Worm (Caenorhabditis elegans): Measurements from ENCODE around the gene Y11D7A.7.

The Y11D7A.7 gene

DNA sequence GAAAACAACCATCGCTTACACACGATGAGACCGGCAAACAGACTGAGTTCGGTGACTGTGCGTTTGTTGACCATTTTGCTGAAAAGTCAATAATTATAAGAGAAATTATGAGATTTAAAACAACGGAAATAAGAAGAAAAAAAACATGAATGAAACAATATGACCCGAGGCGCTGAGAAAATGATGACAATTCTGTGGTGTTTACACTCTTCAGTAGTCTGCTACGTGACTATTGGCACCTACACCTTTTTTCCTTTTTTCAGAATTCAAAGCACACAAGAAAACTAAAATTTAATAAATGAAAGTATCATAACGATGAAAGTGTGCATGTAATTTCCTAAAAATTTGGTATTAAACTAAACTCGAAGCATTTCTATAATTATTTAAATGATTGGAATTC is 10.4 kb downstream of the Y11D7A.7 start, which contains the start of gene Y11D7A.10:
Y11D7A.10 (minus strand) TSS at position 82 of the 400 bp plus-strand sequence.
- TF ChIP-seq skn-1 (tag; optimal IDR thresholded peaks at IDR 0.05) (peak; percentile 87), nhr-25 (tag; optimal IDR thresholded peaks at IDR 0.05) (no peak)

DNA sequence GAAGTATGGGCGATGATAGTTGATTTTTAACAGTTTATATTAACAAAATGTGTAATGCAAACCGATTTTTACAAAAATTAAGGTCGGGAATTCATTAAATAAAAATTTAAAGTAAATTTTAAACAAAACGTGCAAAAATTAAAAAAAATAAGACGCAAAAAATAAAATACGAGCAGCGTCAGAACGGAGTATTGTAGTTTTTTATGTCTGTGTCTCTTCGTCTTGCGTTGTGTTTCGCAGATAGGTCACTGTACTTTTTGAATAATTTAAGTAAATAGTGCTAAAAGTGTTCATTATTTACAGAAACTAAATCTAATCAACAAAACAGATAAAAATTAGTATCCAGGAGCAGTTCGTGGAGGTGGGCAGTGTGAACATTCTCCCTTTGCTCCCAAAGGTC is 11.0 kb downstream of the Y11D7A.7 start:
- TF ChIP-seq skn-1 (tag; optimal IDR thresholded peaks at IDR 0.05) (no peak), nhr-23 (tag; optimal IDR thresholded peaks at IDR 0.05) (peak; percentile 34), ama-1 (optimal IDR thresholded peaks at IDR 0.05) (peak; percentile 4), ceh-9 (tag; optimal IDR thresholded peaks at IDR 0.05) (no peak), lin-15B (tag; optimal IDR thresholded peaks at IDR 0.05) (peak; percentile 41)

DNA sequence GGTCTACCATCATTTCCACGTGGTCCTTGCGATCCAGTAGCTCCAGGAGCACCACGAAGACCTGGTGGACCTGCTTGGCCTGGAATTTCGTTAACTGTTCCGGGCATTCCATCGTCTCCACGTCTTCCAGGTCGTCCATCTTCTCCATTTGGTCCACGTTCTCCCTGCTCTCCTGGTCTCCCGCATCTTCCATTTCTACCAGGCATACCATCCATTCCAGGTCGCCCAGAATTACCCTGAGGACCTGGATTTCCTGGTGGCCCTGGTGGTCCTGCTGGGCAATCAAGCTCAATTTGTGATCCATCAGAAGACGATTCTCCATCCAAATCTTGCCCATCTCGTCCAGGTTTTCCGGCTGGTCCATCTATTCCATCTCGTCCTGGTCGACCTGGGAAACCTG is 11.5 kb downstream of the Y11D7A.7 start:
- TF ChIP-seq hmg-11 (tag; optimal IDR thresholded peaks at IDR 0.05): no peak
- TF ChIP-seq lsy-12 (tag; optimal IDR thresholded peaks at IDR 0.05): no peak
- TF ChIP-seq skn-1 (tag; optimal IDR thresholded peaks at IDR 0.05): no peak
- no peak for TF ChIP-seq fkh-10 (GFP tag; optimal IDR thresholded peaks at IDR 0.05)
- no peak for TF ChIP-seq fos-1 (tag; optimal IDR thresholded peaks at IDR 0.05)
- no peak for TF ChIP-seq nhr-11 (tag; optimal IDR thresholded peaks at IDR 0.05)
- TF ChIP-seq egl-5 (tag; optimal IDR thresholded peaks at IDR 0.05): no peak
- TF ChIP-seq pqm-1 (tag; optimal IDR thresholded peaks at IDR 0.05): no peak
- TF ChIP-seq elt-2 (tag; optimal IDR thresholded peaks at IDR 0.05): no peak
- no peak for TF ChIP-seq aly-2 (tag; optimal IDR thresholded peaks at IDR 0.05)

DNA sequence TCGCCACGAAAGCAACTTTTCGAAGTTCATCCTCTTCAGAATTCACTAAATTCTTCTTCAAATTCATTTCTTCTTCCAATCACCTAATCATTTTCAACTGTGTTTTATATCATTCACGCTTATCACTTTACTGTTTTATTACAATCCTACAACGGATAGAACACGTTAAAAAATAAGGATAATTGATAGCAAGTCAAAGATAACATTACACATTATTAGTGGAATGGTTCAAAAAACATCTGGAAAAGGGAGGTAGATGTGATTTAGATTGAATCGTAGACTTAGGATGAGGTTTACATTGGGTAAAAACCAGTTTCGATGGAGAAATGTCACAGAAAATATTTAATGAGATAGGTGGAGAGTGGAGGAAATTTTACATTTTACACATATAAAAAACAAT is 12.4 kb downstream of the Y11D7A.7 start, which contains the start of gene col-120:
col-120 (minus strand) TSS at position 101 of the 400 bp plus-strand sequence.
- TF ChIP-seq lsy-12 (tag; optimal IDR thresholded peaks at IDR 0.05) (no peak), egl-27 (tag; optimal IDR thresholded peaks at IDR 0.05) (no peak), elt-2 (tag; optimal IDR thresholded peaks at IDR 0.05) (no peak), ama-1 (optimal IDR thresholded peaks at IDR 0.05) (no peak), fkh-2 (tag; optimal IDR thresholded peaks at IDR 0.05) (no peak), ztf-11 (tag; optimal IDR thresholded peaks at IDR 0.05) (no peak), pqm-1 (tag; optimal IDR thresholded peaks at IDR 0.05) (no peak)

DNA sequence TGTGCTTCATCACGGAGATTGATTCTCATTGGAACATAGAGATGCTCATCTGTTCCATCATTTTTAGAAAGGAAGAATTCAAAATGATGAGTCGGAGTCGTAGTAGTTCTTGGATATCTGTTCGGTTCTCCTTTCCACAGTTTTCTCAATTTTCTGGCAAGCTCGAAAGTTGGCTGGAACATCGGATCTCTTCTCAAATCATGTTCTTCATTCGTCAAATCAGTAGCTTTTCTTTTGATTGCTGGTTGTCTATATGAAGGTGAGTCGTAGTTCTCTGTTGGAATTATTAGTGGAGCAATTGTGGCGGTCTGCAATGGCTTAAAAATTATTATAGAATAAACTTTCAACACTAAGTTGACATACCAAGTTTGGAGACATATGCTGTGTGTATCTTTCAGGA is 13.0 kb downstream of the Y11D7A.7 start:
- TF ChIP-seq elt-1 (tag; optimal IDR thresholded peaks at IDR 0.05): no peak
- no peak for TF ChIP-seq fkh-10 (GFP tag; optimal IDR thresholded peaks at IDR 0.05)
- no peak for TF ChIP-seq skn-1 (tag; optimal IDR thresholded peaks at IDR 0.05)
- TF ChIP-seq egl-5 (tag; optimal IDR thresholded peaks at IDR 0.05): no peak
- no peak for TF ChIP-seq R02D3.7 (tag; optimal IDR thresholded peaks at IDR 0.05)
- TF ChIP-seq jun-1 (tag; optimal IDR thresholded peaks at IDR 0.05): no peak
- TF ChIP-seq tbx-2 (tag; optimal IDR thresholded peaks at IDR 0.05): no peak
- TF ChIP-seq elt-3 (tag; optimal IDR thresholded peaks at IDR 0.05): no peak

DNA sequence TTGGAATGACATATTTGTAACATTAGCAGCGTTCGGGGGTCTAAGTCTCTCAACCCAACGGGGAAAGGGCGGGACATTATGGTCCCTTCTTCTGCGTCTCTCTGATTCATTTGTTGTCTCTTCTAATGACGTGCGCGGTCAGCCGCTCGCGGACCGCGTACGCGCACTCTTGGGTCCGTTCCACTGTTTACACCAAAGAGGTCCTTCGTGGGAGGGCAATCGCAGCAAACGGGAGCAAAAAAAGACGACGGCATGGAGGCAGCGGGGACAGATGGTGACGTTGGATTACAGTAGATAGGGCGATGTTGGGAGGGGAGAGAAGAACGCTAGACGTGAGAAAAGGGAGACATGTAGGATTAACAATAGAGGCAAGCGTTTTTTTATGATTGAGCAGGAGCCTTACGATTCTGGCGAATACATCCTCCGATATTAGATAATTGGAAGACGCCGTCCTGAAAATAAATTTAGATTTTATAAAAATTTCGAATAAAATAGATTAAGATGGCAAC is 14.5 kb downstream of the Y11D7A.7 start, which contains the start of gene flh-1:
flh-1 (minus strand) TSS at position 459 of the 509 bp plus-strand sequence.
- TF ChIP-seq elt-2 (tag; optimal IDR thresholded peaks at IDR 0.05) (no peak), nhr-67 (tag; optimal IDR thresholded peaks at IDR 0.05) (no peak), ztf-11 (tag; optimal IDR thresholded peaks at IDR 0.05) (no peak), ztf-4 (tag; optimal IDR thresholded peaks at IDR 0.05) (no peak), elt-1 (tag; optimal IDR thresholded peaks at IDR 0.05) (no peak), daf-12 (tag; optimal IDR thresholded peaks at IDR 0.05) (no peak), fkh-2 (tag; optimal IDR thresholded peaks at IDR 0.05) (no peak), R02D3.7 (tag; optimal IDR thresholded peaks at IDR 0.05) (no peak), eor-1 (tag; optimal IDR thresholded peaks at IDR 0.05) (no peak), ceh-28 (tag; optimal IDR thresholded peaks at IDR 0.05) (no peak), sea-2 (GFP tag; optimal IDR thresholded peaks at IDR 0.05) (no peak), hmg-11 (tag; optimal IDR thresholded peaks at IDR 0.05) (no peak), nhr-25 (tag; optimal IDR thresholded peaks at IDR 0.05) (no peak), lsy-12 (tag; optimal IDR thresholded peaks at IDR 0.05) (no peak), nhr-76 (tag; optimal IDR thresholded peaks at IDR 0.05) (no peak)

DNA sequence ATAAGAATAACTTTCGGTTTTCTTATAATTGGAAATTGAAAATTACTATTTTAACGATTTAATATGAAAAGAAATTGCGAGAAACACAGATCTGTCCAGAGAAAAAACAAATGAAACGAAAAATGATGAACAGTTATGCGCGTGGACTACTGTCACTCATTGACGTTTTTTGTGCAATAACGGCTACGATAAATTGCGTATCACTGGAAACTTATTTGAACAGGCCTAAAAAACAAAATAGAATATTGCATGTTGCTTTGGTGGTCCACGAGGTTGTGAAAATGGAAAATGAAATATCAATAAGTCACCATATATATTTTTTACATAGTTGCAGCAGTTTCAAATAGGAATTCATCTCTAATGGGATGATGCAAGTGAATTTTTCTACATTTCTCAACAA is 15.2 kb downstream of the Y11D7A.7 start:
- TF ChIP-seq zag-1 (tag; optimal IDR thresholded peaks at IDR 0.05): no peak
- no peak for TF ChIP-seq ceh-16 (tag; optimal IDR thresholded peaks at IDR 0.05)
- no peak for TF ChIP-seq nhr-11 (tag; optimal IDR thresholded peaks at IDR 0.05)
- no peak for TF ChIP-seq nfya-1 (tag; optimal IDR thresholded peaks at IDR 0.05; ENCODE audit: insufficient read depth)
- no peak for TF ChIP-seq pqm-1 (tag; optimal IDR thresholded peaks at IDR 0.05)
- no peak for TF ChIP-seq ztf-11 (tag; optimal IDR thresholded peaks at IDR 0.05)
- TF ChIP-seq egl-27 (tag; optimal IDR thresholded peaks at IDR 0.05): no peak
- TF ChIP-seq tbx-2 (tag; optimal IDR thresholded peaks at IDR 0.05): no peak
- TF ChIP-seq unc-62 (GFP tag; optimal IDR thresholded peaks at IDR 0.05): no peak
- no peak for TF ChIP-seq nhr-237 (tag; optimal IDR thresholded peaks at IDR 0.05)
- no peak for TF ChIP-seq fos-1 (tag; optimal IDR thresholded peaks at IDR 0.05)
- TF ChIP-seq nhr-77 (tag; optimal IDR thresholded peaks at IDR 0.05): no peak
- no peak for TF ChIP-seq nhr-67 (tag; optimal IDR thresholded peaks at IDR 0.05)

All from whole organism, L3 larva.